Worm (Caenorhabditis elegans) whole organism, mixed stage, embryonic: ENCODE results near the gene F31F7.2.

Experiments
- M03D4.4 ChIP-seq: sonication (generic microtip); optimal IDR thresholded peaks from 2 replicates; lab custom pipeline; 2017; ENCODE audit warnings: mild to moderate bottlenecking, missing genetic modification characterization, missing compliant biosample characterization
- blmp-1 ChIP-seq: fragments of 150-350 bp; optimal IDR thresholded peaks from 2 replicates; lab custom pipeline; 2014; ENCODE audit warnings: missing biosample characterization, missing genetic modification characterization
- flh-1 ChIP-seq: fragments of 200-800 bp; sonication (Bioruptor generic); optimal IDR thresholded peaks from 2 replicates; lab custom pipeline; 2018; ENCODE audit warnings: mild to moderate bottlenecking, missing genetic modification characterization, moderate library complexity, missing compliant biosample characterization
- lin-13 ChIP-seq: fragments of 150-350 bp; optimal IDR thresholded peaks from 2 replicates; lab custom pipeline; 2014; ENCODE audit warnings: missing biosample characterization, missing genetic modification characterization
- lsy-2 ChIP-seq: fragments of 150-350 bp; optimal IDR thresholded peaks from 2 replicates; lab custom pipeline; 2014; ENCODE audit warnings: missing biosample characterization, missing genetic modification characterization
- mab-5 ChIP-seq: fragments of 150-350 bp; optimal IDR thresholded peaks from 2 replicates; lab custom pipeline; 2014; ENCODE audit warnings: missing biosample characterization, missing genetic modification characterization
- nhr-12 ChIP-seq: fragments of 150-350 bp; optimal IDR thresholded peaks from 2 replicates; lab custom pipeline; 2014; ENCODE audit warnings: missing biosample characterization, missing genetic modification characterization
- nhr-237 ChIP-seq: fragments of 150-350 bp; optimal IDR thresholded peaks from 2 replicates; lab custom pipeline; 2014; ENCODE audit warnings: missing biosample characterization, missing genetic modification characterization
- sem-2 ChIP-seq: fragments of 200-800 bp; sonication (Bioruptor generic); optimal IDR thresholded peaks from 2 replicates; lab custom pipeline; 2018; ENCODE audit warnings: mild to moderate bottlenecking, missing genetic modification characterization, missing compliant biosample characterization
- snpc-4 ChIP-seq: fragments of 150-350 bp; optimal IDR thresholded peaks from 2 replicates; lab custom pipeline; 2014; ENCODE audit warnings: missing biosample characterization, missing genetic modification characterization
- tbx-8 ChIP-seq: fragments of 200-800 bp; sonication (Bioruptor generic); optimal IDR thresholded peaks from 2 replicates; lab custom pipeline; 2018; ENCODE audit warnings: mild to moderate bottlenecking, missing genetic modification characterization, moderate library complexity, missing compliant biosample characterization
- unc-39 ChIP-seq: fragments of 150-350 bp; optimal IDR thresholded peaks from 2 replicates; lab custom pipeline; 2014; ENCODE audit warnings: missing biosample characterization, missing genetic modification characterization
- unc-62 ChIP-seq: fragments of 150-350 bp; optimal IDR thresholded peaks from 2 replicates; lab custom pipeline; 2014; ENCODE audit warnings: missing biosample characterization, missing genetic modification reagents, missing genetic modification characterization

ce11 chrV:6259139-6259538 is 11.5 kb upstream of the F31F7.2 start, which contains the start of gene K08B12.1:
- TF ChIP-seq nhr-12 (tag; lab: Kevin White, UChicago) (no peak), lsy-2 (no peak), tbx-8 (GFP tag; lab: Kevin White, UChicago) (no peak), lin-13 (tag; lab: Kevin White, UChicago) (no peak), unc-62 (GFP tag; lab: Kevin White, UChicago) (no peak), snpc-4 (tag; lab: Kevin White, UChicago) (no peak), unc-39 (no peak), flh-1 (no peak), M03D4.4 (tag; lab: Kevin White, UChicago) (no peak), blmp-1 (tag; lab: Kevin White, UChicago) (peak; percentile 85), sem-2 (GFP tag; lab: Kevin White, UChicago) (no peak), mab-5 (tag; lab: Kevin White, UChicago) (no peak), nhr-237 (no peak)
